Worm (Caenorhabditis elegans) whole organism, L1 larva: Measurements from ENCODE around the gene C54F6.20.

Experiments
- ceh-8 ChIP-seq: fragments of 200-800 bp; sonication (Bioruptor generic); optimal IDR thresholded peaks from 2 replicates; lab custom pipeline; 2018; ENCODE audit warnings: mild to moderate bottlenecking, missing genetic modification characterization, moderate library complexity, missing compliant biosample characterization
- elt-2 ChIP-seq: sonication (generic microtip); optimal IDR thresholded peaks from 2 replicates; lab custom pipeline; 2016; ENCODE audit warnings: missing genetic modification characterization, mild to moderate bottlenecking, inconsistent platforms, missing compliant biosample characterization, missing genetic modification reagents
- grh-1 ChIP-seq: fragments of 200-800 bp; sonication (Bioruptor generic); IDR thresholded peaks from 2 replicates; pipeline ENCODE4 v1.3.6; 2022; ENCODE audit warnings: missing genetic modification reagents, missing genetic modification characterization, missing compliant biosample characterization
- nhr-76 ChIP-seq: sonication (generic microtip); optimal IDR thresholded peaks from 2 replicates; lab custom pipeline; 2017; ENCODE audit warnings: missing biosample characterization, missing genetic modification characterization
- nhr-77 ChIP-seq: fragments of 150-350 bp; optimal IDR thresholded peaks from 2 replicates; lab custom pipeline; 2014; ENCODE audit warnings: missing biosample characterization, missing genetic modification characterization
- nhr-84 ChIP-seq: sonication (generic microtip); optimal IDR thresholded peaks from 2 replicates; lab custom pipeline; 2017; ENCODE audit warnings: missing biosample characterization, missing genetic modification characterization
- swsn-7 ChIP-seq: sonication (generic microtip); optimal IDR thresholded peaks from 2 replicates; lab custom pipeline; 2016; ENCODE audit warnings: missing genetic modification characterization, missing compliant biosample characterization

- TF ChIP-seq swsn-7: no peak
- TF ChIP-seq ceh-8: no peak
- TF ChIP-seq grh-1 (GFP tag; lab: Robert Waterston, UW): no peak
- no peak for TF ChIP-seq nhr-84 (tag; lab: Kevin White, UChicago)
- TF ChIP-seq nhr-76 (tag; lab: Kevin White, UChicago): no peak
- no peak for TF ChIP-seq nhr-77
- TF ChIP-seq elt-2: no peak
Measured at ce11 chrV:7558693-7559092, 34.1 kb downstream of the C54F6.20 start, which contains the start of gene ets-7.
